Worm (Caenorhabditis elegans) whole organism, L1 larva: Measurements from ENCODE around the gene msrp-4.

Experiments used
- fkh-10 ChIP-seq: sonication (generic microtip); optimal IDR thresholded peaks from 2 replicates; lab custom pipeline; 2017; ENCODE audit warnings: missing biosample characterization, missing genetic modification reagents, missing genetic modification characterization
- nhr-76 ChIP-seq: sonication (generic microtip); optimal IDR thresholded peaks from 2 replicates; lab custom pipeline; 2017; ENCODE audit warnings: missing biosample characterization, missing genetic modification characterization

- no peak for TF ChIP-seq nhr-76 (tag; lab: Kevin White, UChicago)
- TF ChIP-seq fkh-10 (GFP tag; lab: Kevin White, UChicago): no peak
These were observed 7.9 kb downstream of the msrp-4 start, which contains the start of gene msrp-3 for ce11 chrII:814737-815136.
